Worm (Caenorhabditis elegans): ENCODE measurements around the gene T08D2.5.

T08D2.5 gene

ce11 chrX:177075-177474 lies at the start of gene T08D2.5, which contains the start of gene T08D2.4:
T08D2.5 (plus strand) TSS chrX:177375.
T08D2.4 (plus strand) TSS chrX:177396.
- TF ChIP-seq hlh-4 (tag; optimal IDR thresholded peaks at IDR 0.05): no peak
- TF ChIP-seq nhr-77 (tag; optimal IDR thresholded peaks at IDR 0.05): no peak
- no peak for TF ChIP-seq efl-3 (GFP tag; optimal IDR thresholded peaks at IDR 0.05)
- TF ChIP-seq ztf-4 (tag; optimal IDR thresholded peaks at IDR 0.05): no peak
- TF ChIP-seq hlh-17 (GFP tag; optimal IDR thresholded peaks at IDR 0.05; ENCODE audit: borderline replicate concordance): no peak
- no peak for TF ChIP-seq fos-1 (tag; optimal IDR thresholded peaks at IDR 0.05)
- TF ChIP-seq fkh-4 (tag; optimal IDR thresholded peaks at IDR 0.05; ENCODE audit: borderline replicate concordance): no peak
- TF ChIP-seq sptf-1 (tag; optimal IDR thresholded peaks at IDR 0.05): no peak
- TF ChIP-seq unc-86 (tag; optimal IDR thresholded peaks at IDR 0.05): no peak
- no peak for TF ChIP-seq nhr-90 (tag; optimal IDR thresholded peaks at IDR 0.05; ENCODE audit: poor library complexity)
- TF ChIP-seq alr-1 (tag; optimal IDR thresholded peaks at IDR 0.05; ENCODE audit: borderline replicate concordance): no peak
- TF ChIP-seq skn-1 (tag; optimal IDR thresholded peaks at IDR 0.05): no peak
- TF ChIP-seq ceh-90 (tag; optimal IDR thresholded peaks at IDR 0.05): no peak
- no peak for TF ChIP-seq ceh-8 (GFP tag; optimal IDR thresholded peaks at IDR 0.05)
- TF ChIP-seq swsn-7 (tag; optimal IDR thresholded peaks at IDR 0.05): no peak

ce11 chrX:141149-141548 lies 36.0 kb upstream of the T08D2.5 start, which contains the start of gene Y73B3A.8:
Y73B3A.8 (minus strand) TSS chrX:141249.
- TF ChIP-seq ztf-11 (tag; optimal IDR thresholded peaks at IDR 0.05): no peak
- TF ChIP-seq nhr-19 (GFP tag; conservative IDR thresholded peaks at IDR 0.05): no peak
- TF ChIP-seq ceh-82 (tag; optimal IDR thresholded peaks at IDR 0.05): no peak
- no peak for TF ChIP-seq elt-3 (tag; optimal IDR thresholded peaks at IDR 0.05)
- no peak for TF ChIP-seq jun-1 (tag; optimal IDR thresholded peaks at IDR 0.05)
- no peak for TF ChIP-seq hpl-2 (GFP tag; optimal IDR thresholded peaks at IDR 0.05)
- no peak for TF ChIP-seq lin-35 (GFP tag; optimal IDR thresholded peaks at IDR 0.05)
- TF ChIP-seq nhr-237 (tag; optimal IDR thresholded peaks at IDR 0.05): no peak
- no peak for TF ChIP-seq fkh-8 (tag; optimal IDR thresholded peaks at IDR 0.05)
- no peak for TF ChIP-seq C16A3.4 (tag; optimal IDR thresholded peaks at IDR 0.05)
- TF ChIP-seq sup-37 (GFP tag; optimal IDR thresholded peaks at IDR 0.05): no peak
- TF ChIP-seq C34B4.2 (tag; optimal IDR thresholded peaks at IDR 0.05): no peak
- no peak for TF ChIP-seq unc-86 (tag; optimal IDR thresholded peaks at IDR 0.05)
- TF ChIP-seq mep-1 (tag; optimal IDR thresholded peaks at IDR 0.05): no peak
- TF ChIP-seq mdl-1 (tag; optimal IDR thresholded peaks at IDR 0.05): no peak
- TF ChIP-seq unc-62 (GFP tag; optimal IDR thresholded peaks at IDR 0.05): no peak
- no peak for TF ChIP-seq isw-1 (GFP tag; IDR thresholded peaks at IDR 0.05)
- no peak for TF ChIP-seq skn-1 (tag; optimal IDR thresholded peaks at IDR 0.05)
- TF ChIP-seq C04F5.9 (tag; optimal IDR thresholded peaks at IDR 0.05): no peak
- TF ChIP-seq sox-4 (tag; optimal IDR thresholded peaks at IDR 0.05): no peak

- peak; percentile 25 for TF ChIP-seq nhr-71 (tag; optimal IDR thresholded peaks at IDR 0.05)
- no peak for TF ChIP-seq ceh-63 (GFP tag; optimal IDR thresholded peaks at IDR 0.05)
- TF ChIP-seq swsn-7 (tag; optimal IDR thresholded peaks at IDR 0.05): no peak
- no peak for TF ChIP-seq nhr-12 (tag; optimal IDR thresholded peaks at IDR 0.05)
- TF ChIP-seq fkh-10 (GFP tag; optimal IDR thresholded peaks at IDR 0.05): no peak
- no peak for TF ChIP-seq ztf-11 (tag; optimal IDR thresholded peaks at IDR 0.05)
- TF ChIP-seq aly-2 (tag; optimal IDR thresholded peaks at IDR 0.05): no peak
- TF ChIP-seq ces-1 (GFP tag; optimal IDR thresholded peaks at IDR 0.05): no peak
- no peak for TF ChIP-seq fkh-8 (tag; optimal IDR thresholded peaks at IDR 0.05)
- no peak for TF ChIP-seq ztf-4 (tag; optimal IDR thresholded peaks at IDR 0.05)
- TF ChIP-seq vab-15 (tag; optimal IDR thresholded peaks at IDR 0.05): no peak
- TF ChIP-seq isw-1 (GFP tag; IDR thresholded peaks at IDR 0.05): no peak
- no peak for TF ChIP-seq efl-1 (optimal IDR thresholded peaks at IDR 0.05)
- peak in 1 of 2 experiments; percentile 4 for TF ChIP-seq efl-1 (GFP tag; optimal IDR thresholded peaks at IDR 0.05 in 1 of 2)
- no peak for TF ChIP-seq ama-1 (optimal IDR thresholded peaks at IDR 0.05)
- TF ChIP-seq dpl-1 (GFP tag; optimal IDR thresholded peaks at IDR 0.05): no peak
- TF ChIP-seq sptf-1 (tag; optimal IDR thresholded peaks at IDR 0.05): no peak
- no peak for TF ChIP-seq ceh-90 (tag; optimal IDR thresholded peaks at IDR 0.05)
- TF ChIP-seq xbp-1 (tag; optimal IDR thresholded peaks at IDR 0.05): no peak
- no peak for TF ChIP-seq fkh-4 (tag; optimal IDR thresholded peaks at IDR 0.05; ENCODE audit: borderline replicate concordance)
- peak; percentile 54 for TF ChIP-seq lin-14 (GFP tag; optimal IDR thresholded peaks at IDR 0.05)
- no peak for TF ChIP-seq blmp-1 (tag; optimal IDR thresholded peaks at IDR 0.05)
- no peak for TF ChIP-seq unc-62 (GFP tag; optimal IDR thresholded peaks at IDR 0.05)
- no peak for TF ChIP-seq sup-37 (GFP tag; optimal IDR thresholded peaks at IDR 0.05)
- TF ChIP-seq fos-1 (tag; optimal IDR thresholded peaks at IDR 0.05): no peak
- TF ChIP-seq dsc-1 (tag; optimal IDR thresholded peaks at IDR 0.05): peak; percentile 11
- TF ChIP-seq lsy-2 (tag; optimal IDR thresholded peaks at IDR 0.05): peak in 1 of 2 experiments; percentile 27
- peak; percentile 10 for TF ChIP-seq snu-23 (GFP tag; optimal IDR thresholded peaks at IDR 0.05)
Observed at ce11 chrX:146832-147231, 30.3 kb upstream of the T08D2.5 start.
